Worm (Caenorhabditis elegans) whole organism, midembryonic: ENCODE measurements around the gene apc-2.

ENCODE experiments used
- T22C8.4 ChIP-seq: fragments of 200-800 bp; sonication (Bioruptor generic); IDR thresholded peaks from 2 replicates; pipeline ENCODE4 v1.3.6; 2022; ENCODE audit warnings: missing genetic modification characterization, missing compliant biosample characterization
- cog-1 ChIP-seq: sonication (generic microtip); optimal IDR thresholded peaks from 2 replicates; lab custom pipeline; 2016; ENCODE audit warnings: missing genetic modification characterization, missing compliant biosample characterization
- flt-1 ChIP-seq: fragments of 200-800 bp; sonication (Bioruptor generic); IDR thresholded peaks from 2 replicates; pipeline ENCODE4 v1.3.6; 2022; ENCODE audit warnings: missing genetic modification characterization, missing compliant biosample characterization

DNA sequence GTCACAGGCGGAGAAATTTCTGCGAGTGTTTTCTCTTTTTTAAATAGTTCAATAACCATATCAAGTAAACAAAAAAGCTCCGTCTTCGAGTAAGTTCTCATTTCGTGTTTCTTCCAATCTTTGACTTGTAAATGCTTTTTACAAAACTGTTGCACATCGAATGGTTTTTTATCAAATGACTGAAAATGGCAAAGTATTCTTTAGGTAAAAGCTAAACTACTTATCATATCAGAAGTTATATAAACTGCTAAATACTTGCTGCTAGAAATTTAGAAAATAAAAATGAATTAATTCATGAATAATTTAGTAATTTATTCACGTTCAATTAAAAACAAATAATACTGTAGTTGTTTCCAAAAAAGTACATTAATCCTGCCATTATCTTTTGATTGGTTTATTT, 49.5 kb upstream of the apc-2 start, which contains the start of gene F44B9.9:
- TF ChIP-seq cog-1 (tag; lab: Kevin White, UChicago) (no peak), flt-1 (GFP tag; lab: Robert Waterston, UW) (no peak), T22C8.4 (GFP tag; lab: Robert Waterston, UW) (no peak)
